Fruit fly (Drosophila melanogaster) whole organism, embryonic: ENCODE measurements around the gene MsrA.
A peak's percentile ranks its signal among the peaks of the same experiment; 100 is the strongest.

Source experiments
- Antp ChIP-seq: fragments of 200-800 bp; sonication (Bioruptor generic); optimal IDR thresholded peaks from 3 replicates; lab custom pipeline; 2016; ENCODE audit warnings: missing biosample characterization, missing genetic modification characterization
- BtbVII ChIP-seq: fragments of 200-800 bp; sonication (Bioruptor generic); optimal IDR thresholded peaks from 3 replicates; lab custom pipeline; 2017; ENCODE audit warnings: missing biosample characterization, mild to moderate bottlenecking, missing genetic modification characterization
- CG10431 ChIP-seq: fragments of 200-800 bp; sonication (Bioruptor generic); optimal IDR thresholded peaks from 3 replicates; lab custom pipeline; 2018; ENCODE audit warnings: missing biosample characterization, mild to moderate bottlenecking, missing genetic modification characterization
- CG15011 ChIP-seq: fragments of 200-800 bp; sonication (Bioruptor generic); optimal IDR thresholded peaks from 3 replicates; lab custom pipeline; 2018; ENCODE audit warnings: missing biosample characterization, mild to moderate bottlenecking, missing genetic modification characterization
- CG15479 ChIP-seq: fragments of 200-800 bp; sonication (Bioruptor generic); optimal IDR thresholded peaks from 3 replicates; lab custom pipeline; 2019; ENCODE audit warnings: missing biosample characterization, mild to moderate bottlenecking, missing genetic modification characterization, moderate library complexity
- CG17829 ChIP-seq: fragments of 200-800 bp; optimal IDR thresholded peaks from 2 replicates; lab custom pipeline; 2019; ENCODE audit warnings: missing biosample characterization, mild to moderate bottlenecking, missing genetic modification characterization, moderate library complexity
- CG1832 ChIP-seq: fragments of 200-800 bp; sonication (Bioruptor generic); optimal IDR thresholded peaks from 2 replicates; lab custom pipeline; 2017; ENCODE audit warnings: missing biosample characterization, mild to moderate bottlenecking, missing genetic modification characterization, inconsistent platforms
- CG2875 ChIP-seq: fragments of 200-800 bp; sonication (Bioruptor generic); optimal IDR thresholded peaks from 2 replicates; lab custom pipeline; 2017; ENCODE audit warnings: missing biosample characterization, mild to moderate bottlenecking, missing genetic modification characterization, missing genetic modification reagents
- CG3726 ChIP-seq: fragments of 200-800 bp; sonication (Bioruptor generic); IDR thresholded peaks from 3 replicates; pipeline ENCODE4, ENCODE4 v1.3.6; 2022; ENCODE audit warnings: missing biosample characterization, missing genetic modification characterization
- CG4854 ChIP-seq: fragments of 200-800 bp; sonication (Bioruptor generic); optimal IDR thresholded peaks from 2 replicates; lab custom pipeline; 2016; ENCODE audit warnings: missing biosample characterization, missing genetic modification characterization, inconsistent platforms
- CG6689 ChIP-seq: fragments of 200-800 bp; sonication (Bioruptor generic); IDR thresholded peaks from 2 replicates; pipeline ENCODE4 v1.3.6; 2022; ENCODE audit warnings: missing biosample characterization, missing genetic modification characterization
- CG6791 ChIP-seq: fragments of 200-800 bp; sonication (Bioruptor generic); IDR thresholded peaks from 3 replicates; pipeline ENCODE4 v1.3.6; 2022; ENCODE audit warnings: missing biosample characterization, missing genetic modification characterization; ENCODE audit not compliant: partially characterized antibody
- CG6813 ChIP-seq: fragments of 200-800 bp; sonication (Bioruptor generic); optimal IDR thresholded peaks from 2 replicates; lab custom pipeline; 2017; ENCODE audit warnings: missing biosample characterization, missing genetic modification characterization, mild to moderate bottlenecking, moderate library complexity, missing genetic modification reagents
- CG8478 ChIP-seq: fragments of >200 bp; optimal IDR thresholded peaks from 2 replicates; lab custom pipeline; 2018
- CG8944 ChIP-seq: fragments of 200-800 bp; sonication (Bioruptor generic); optimal IDR thresholded peaks from 3 replicates; lab custom pipeline; 2016; ENCODE audit warnings: missing biosample characterization, missing genetic modification characterization
- D19B ChIP-seq: fragments of 200-800 bp; sonication (Bioruptor generic); optimal IDR thresholded peaks from 2 replicates; lab custom pipeline; 2017; ENCODE audit warnings: missing biosample characterization, mild to moderate bottlenecking, missing genetic modification characterization
- E2f2 ChIP-seq: fragments of 200-800 bp; sonication (Bioruptor generic); IDR thresholded peaks from 2 replicates; pipeline ENCODE4 v1.3.6; 2022; ENCODE audit warnings: missing biosample characterization, missing genetic modification characterization
- ERR ChIP-seq: fragments of 200-800 bp; sonication (Bioruptor generic); optimal IDR thresholded peaks from 2 replicates; lab custom pipeline; 2016; ENCODE audit warnings: missing biosample characterization, missing genetic modification characterization
- HHEX ChIP-seq: fragments of 200-800 bp; sonication (Bioruptor generic); optimal IDR thresholded peaks from 3 replicates; lab custom pipeline; 2017; ENCODE audit warnings: missing biosample characterization, mild to moderate bottlenecking, missing genetic modification characterization, missing genetic modification reagents
- HLH54F ChIP-seq: fragments of 200-800 bp; sonication (Bioruptor generic); optimal IDR thresholded peaks from 3 replicates; lab custom pipeline; 2016; ENCODE audit warnings: missing biosample characterization, missing genetic modification characterization
- Hand ChIP-seq: fragments of 200-800 bp; sonication (Bioruptor generic); optimal IDR thresholded peaks from 2 replicates; lab custom pipeline; 2017; ENCODE audit warnings: mild to moderate bottlenecking, missing biosample characterization, missing genetic modification reagents, missing genetic modification characterization
- Mes4 ChIP-seq: fragments of 200-800 bp; sonication (Bioruptor generic); optimal IDR thresholded peaks from 2 replicates; lab custom pipeline; 2016; ENCODE audit warnings: missing biosample characterization, missing genetic modification characterization
- NC2β ChIP-seq: fragments of 200-800 bp; sonication (Bioruptor generic); optimal IDR thresholded peaks from 2 replicates; lab custom pipeline; 2016; ENCODE audit warnings: missing biosample characterization, missing genetic modification characterization
- Optix ChIP-seq: fragments of 200-800 bp; sonication (Bioruptor generic); IDR thresholded peaks from 3 replicates; pipeline ENCODE4 v1.3.6; 2022; ENCODE audit warnings: missing biosample characterization, missing genetic modification characterization
- Poxn ChIP-seq: fragments of 200-800 bp; sonication (Bioruptor generic); IDR thresholded peaks from 2 replicates; pipeline ENCODE4 v1.3.6; 2022; ENCODE audit warnings: missing biosample characterization, missing genetic modification characterization
- Side ChIP-seq: fragments of 200-800 bp; sonication (Bioruptor generic); optimal IDR thresholded peaks from 2 replicates; lab custom pipeline; 2016; ENCODE audit warnings: missing biosample characterization, missing genetic modification characterization
- Sox102F ChIP-seq: fragments of 200-800 bp; sonication (Bioruptor generic); optimal IDR thresholded peaks from 2 replicates; lab custom pipeline; 2018; ENCODE audit warnings: missing biosample characterization, mild to moderate bottlenecking, missing genetic modification characterization, moderate library complexity
- Vsx1 ChIP-seq: fragments of 200-800 bp; sonication (Bioruptor generic); optimal IDR thresholded peaks from 2 replicates; lab custom pipeline; 2017; ENCODE audit warnings: missing biosample characterization, mild to moderate bottlenecking, missing genetic modification characterization, missing genetic modification reagents
- cg ChIP-seq: fragments of 200-800 bp; sonication (Bioruptor generic); optimal IDR thresholded peaks from 3 replicates; lab custom pipeline; 2019; ENCODE audit warnings: missing biosample characterization, mild to moderate bottlenecking, missing genetic modification characterization, moderate library complexity
- corto ChIP-seq: fragments of 200-800 bp; sonication (Bioruptor generic); optimal IDR thresholded peaks from 2 replicates; lab custom pipeline; 2016; ENCODE audit warnings: missing biosample characterization, mild to moderate bottlenecking, missing genetic modification characterization, moderate library complexity
- dm ChIP-seq: fragments of 200-800 bp; sonication (Bioruptor generic); optimal IDR thresholded peaks from 3 replicates; lab custom pipeline; 2016; ENCODE audit warnings: missing biosample characterization, missing genetic modification characterization
- dmrt11E ChIP-seq: fragments of 200-800 bp; sonication (Bioruptor generic); optimal IDR thresholded peaks from 3 replicates; lab custom pipeline; 2018; ENCODE audit warnings: missing biosample characterization, mild to moderate bottlenecking, missing genetic modification characterization, moderate library complexity
- eve ChIP-seq, 2 experiments: fragments of >200 bp; optimal IDR thresholded peaks; 2 replicates each; lab custom pipeline; 2017; ENCODE audit warnings: missing biosample characterization in 2 of 2, missing genetic modification characterization in 2 of 2
- gem ChIP-seq: fragments of 200-800 bp; sonication (Bioruptor generic); optimal IDR thresholded peaks from 2 replicates; lab custom pipeline; 2019; ENCODE audit warnings: missing biosample characterization, mild to moderate bottlenecking, missing genetic modification characterization, moderate library complexity
- gsb ChIP-seq: fragments of 200-800 bp; sonication (Bioruptor generic); IDR thresholded peaks from 2 replicates; pipeline ENCODE4 v1.3.6; 2022; ENCODE audit warnings: missing biosample characterization, missing genetic modification characterization
- gsb-n ChIP-seq: fragments of 200-800 bp; sonication (Bioruptor generic); optimal IDR thresholded peaks from 3 replicates; lab custom pipeline; 2018; ENCODE audit warnings: missing biosample characterization, mild to moderate bottlenecking, missing genetic modification characterization
- hb ChIP-seq: fragments of 200-800 bp; sonication (Bioruptor generic); IDR thresholded peaks from 3 replicates; pipeline ENCODE4 v1.3.6; 2022; ENCODE audit warnings: missing biosample characterization, missing genetic modification characterization; ENCODE audit not compliant: partially characterized antibody
- her ChIP-seq: fragments of 200-800 bp; sonication (Bioruptor generic); optimal IDR thresholded peaks from 2 replicates; lab custom pipeline; 2016; ENCODE audit warnings: missing biosample characterization, missing genetic modification characterization
- hkb ChIP-seq, 2 experiments: fragments of 200-800 bp in 1 of 2; fragments of >200 bp in 1 of 2; sonication (Bioruptor generic) in 1 of 2; IDR thresholded peaks in 1 of 2; optimal IDR thresholded peaks in 1 of 2; 2 replicates each; pipeline versions ENCODE4 v1.3.6 to Lab custom; 2017 to 2022; ENCODE audit warnings: missing biosample characterization in 1 of 2, missing genetic modification characterization in 1 of 2
- mirr ChIP-seq: fragments of 200-800 bp; sonication (Bioruptor generic); optimal IDR thresholded peaks from 3 replicates; lab custom pipeline; 2018; ENCODE audit warnings: missing biosample characterization, mild to moderate bottlenecking, missing genetic modification characterization
- nerfin-2 ChIP-seq: fragments of 200-800 bp; sonication (Bioruptor generic); IDR thresholded peaks from 2 replicates; pipeline ENCODE4 v1.3.6; 2022; ENCODE audit warnings: missing biosample characterization, missing genetic modification characterization; ENCODE audit not compliant: partially characterized antibody
- oc ChIP-seq: fragments of 200-800 bp; sonication (Bioruptor generic); optimal IDR thresholded peaks from 2 replicates; lab custom pipeline; 2018; ENCODE audit warnings: missing biosample characterization, mild to moderate bottlenecking, missing genetic modification characterization, moderate library complexity
- org-1 ChIP-seq: fragments of 200-800 bp; sonication (Bioruptor generic); optimal IDR thresholded peaks from 2 replicates; lab custom pipeline; 2017; ENCODE audit warnings: missing biosample characterization, missing genetic modification characterization
- pb ChIP-seq: fragments of 200-800 bp; sonication (Bioruptor generic); optimal IDR thresholded peaks from 3 replicates; lab custom pipeline; 2016; ENCODE audit warnings: missing biosample characterization, missing genetic modification characterization
- pum ChIP-seq: fragments of 200-800 bp; sonication (Bioruptor generic); optimal IDR thresholded peaks from 2 replicates; lab custom pipeline; 2016; ENCODE audit warnings: missing biosample characterization, missing genetic modification characterization
- repo ChIP-seq: fragments of 200-800 bp; sonication (Bioruptor generic); optimal IDR thresholded peaks from 2 replicates; lab custom pipeline; 2016; ENCODE audit warnings: missing biosample characterization, missing genetic modification characterization
- sim ChIP-seq: fragments of 200-800 bp; sonication (Bioruptor generic); IDR thresholded peaks from 2 replicates; pipeline ENCODE4 v1.3.6; 2022; ENCODE audit warnings: missing biosample characterization, missing genetic modification characterization
- slbo ChIP-seq: fragments of 200-800 bp; sonication (Bioruptor generic); IDR thresholded peaks from 2 replicates; pipeline ENCODE4 v1.3.6; 2022; ENCODE audit warnings: missing biosample characterization, missing genetic modification characterization
- tll ChIP-seq, 2 experiments: fragments of 200-800 bp in 1 of 2; fragments of >200 bp in 1 of 2; sonication (Bioruptor generic) in 1 of 2; optimal IDR thresholded peaks; 2 replicates each; lab custom pipeline; 2017 to 2019; ENCODE audit warnings: missing biosample characterization in 2 of 2, missing genetic modification characterization in 2 of 2, mild to moderate bottlenecking in 1 of 2, moderate library complexity in 1 of 2

MsrA gene

DNA sequence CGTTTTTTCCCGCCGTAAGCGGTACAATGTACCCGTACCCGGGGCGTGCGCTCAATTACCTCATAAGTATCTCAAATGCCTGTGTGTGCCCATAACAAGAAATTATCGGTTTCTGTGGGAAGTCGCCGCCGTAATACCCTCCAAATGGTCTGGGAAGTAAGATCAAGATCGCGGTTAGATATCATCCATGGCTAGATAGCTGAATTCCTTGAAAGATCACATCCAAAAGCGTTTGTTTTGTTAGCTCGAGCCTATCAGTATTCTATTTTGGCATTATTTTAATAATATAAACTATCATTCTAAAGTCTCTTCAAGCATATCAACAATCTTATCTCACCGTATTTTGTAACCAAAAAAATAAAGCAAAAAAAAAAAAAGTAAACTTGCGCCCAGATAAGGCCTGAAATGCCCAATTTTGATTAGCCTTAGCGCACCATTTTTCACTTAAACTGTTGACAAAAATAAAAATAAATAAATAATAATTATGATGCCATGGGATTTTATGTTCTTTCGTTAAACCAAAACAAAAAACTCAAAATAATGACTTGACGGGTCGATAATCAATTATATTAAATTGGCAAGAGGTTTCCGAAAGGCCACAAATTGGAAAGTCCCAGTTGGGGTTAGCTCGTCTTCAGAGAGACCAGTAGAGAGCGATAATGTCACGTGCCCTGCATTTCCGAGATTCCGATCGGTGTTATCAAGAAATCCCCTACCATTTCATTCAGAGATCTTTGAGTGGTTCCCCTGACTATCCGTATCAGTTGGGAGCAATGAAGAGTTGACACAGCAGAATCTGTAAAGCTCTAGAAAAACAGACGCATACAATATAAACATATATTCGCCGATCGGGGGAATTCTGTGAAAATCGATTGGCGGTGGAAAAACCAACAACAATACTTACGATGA lies 28.0 kb downstream of the MsrA start (continued):
- no peak for TF ChIP-seq CG6689 (GFP tag; lab: Robert Waterston, UW)
- no peak for TF ChIP-seq gsb (GFP tag; lab: Robert Waterston, UW)
- TF ChIP-seq HHEX (GFP tag; lab: Kevin White, UChicago), result no peak
- TF ChIP-seq dmrt11E, result no peak
- TF ChIP-seq Mes4, result no peak
- TF ChIP-seq CG17829 (tag; lab: Kevin White, UChicago), result no peak
- no peak for TF ChIP-seq Antp (GFP tag; lab: Kevin White, UChicago)
- TF ChIP-seq corto, result no peak
- no peak for TF ChIP-seq ERR
- no peak for TF ChIP-seq oc (tag; lab: Kevin White, UChicago)
- TF ChIP-seq HLH54F (GFP tag; lab: Kevin White, UChicago), result no peak
- no peak for TF ChIP-seq her (GFP tag; lab: Kevin White, UChicago)
- TF ChIP-seq E2f2 (GFP tag; lab: Robert Waterston, UW), result no peak
- TF ChIP-seq Poxn, result no peak
- no peak for TF ChIP-seq CG1832
- no peak for TF ChIP-seq NC2β
- TF ChIP-seq nerfin-2, result no peak
- no peak for TF ChIP-seq org-1 (GFP tag; lab: Kevin White, UChicago)
- no peak for TF ChIP-seq CG3726 (GFP tag; lab: Robert Waterston, UW)
- peak; percentile 41 for TF ChIP-seq mirr (GFP tag; lab: Kevin White, UChicago)
- TF ChIP-seq D19B (GFP tag; lab: Kevin White, UChicago), result peak; percentile 61
- TF ChIP-seq Side (GFP tag; lab: Kevin White, UChicago), result no peak
- no peak for TF ChIP-seq CG8478 (lab: Kevin White, UChicago)
- TF ChIP-seq gem (tag; lab: Kevin White, UChicago), result peak; percentile 22
- TF ChIP-seq CG8944 (GFP tag; lab: Kevin White, UChicago), result no peak
- no peak for TF ChIP-seq Optix (GFP tag; lab: Robert Waterston, UW)
- no peak for TF ChIP-seq CG4854 (GFP tag; lab: Kevin White, UChicago)
- TF ChIP-seq CG15011 (GFP tag; lab: Kevin White, UChicago), result no peak
- no peak for TF ChIP-seq slbo (GFP tag; lab: Robert Waterston, UW)
- peak; percentile 35 for TF ChIP-seq Sox102F (GFP tag; lab: Kevin White, UChicago)
- TF ChIP-seq repo, result no peak
- no peak for TF ChIP-seq Hand (GFP tag; lab: Kevin White, UChicago)
- no peak for TF ChIP-seq sim (GFP tag; lab: Robert Waterston, UW)
- no peak for TF ChIP-seq BtbVII (GFP tag; lab: Kevin White, UChicago)
- TF ChIP-seq pum, result no peak
- TF ChIP-seq hb, result no peak
- TF ChIP-seq gsb-n (tag; lab: Kevin White, UChicago), result no peak
- TF ChIP-seq CG2875 (GFP tag; lab: Kevin White, UChicago), result no peak
- no peak for TF ChIP-seq dm (GFP tag; lab: Kevin White, UChicago)
- no peak for TF ChIP-seq eve (GFP tag; optimal IDR thresholded peaks at IDR 0.05; lab: Kevin White, UChicago)
- TF ChIP-seq CG10431 (GFP tag; lab: Kevin White, UChicago), result no peak
- no peak for TF ChIP-seq tll (GFP tag; optimal IDR thresholded peaks at IDR 0.05; lab: Kevin White, UChicago)
- peak; percentile 55 for TF ChIP-seq Vsx1 (GFP tag; lab: Kevin White, UChicago)
- TF ChIP-seq CG6813 (GFP tag; lab: Kevin White, UChicago), result no peak
- TF ChIP-seq cg (GFP tag; lab: Kevin White, UChicago), result no peak
- no peak for TF ChIP-seq pb (GFP tag; lab: Kevin White, UChicago)
- TF ChIP-seq hkb (optimal IDR thresholded peaks at IDR 0.05; lab: Kevin White, UChicago), result no peak
- no peak for TF ChIP-seq hkb (GFP tag; IDR thresholded peaks at IDR 0.05; lab: Robert Waterston, UW)
- no peak for TF ChIP-seq CG15479 (GFP tag; lab: Kevin White, UChicago)
- TF ChIP-seq CG6791 (GFP tag; lab: Robert Waterston, UW), result no peak
